Worm (Caenorhabditis elegans): ENCODE data around the gene set-21.

ce11 chrIV:4390438-4390894, at the start of gene set-21, which contains the start of gene rpl-7A:
- TF ChIP-seq nhr-237 (tag; optimal IDR thresholded peaks at IDR 0.05) (peak; percentile 66), nhr-28 (tag; optimal IDR thresholded peaks at IDR 0.05) (no peak), ceh-82 (tag; optimal IDR thresholded peaks at IDR 0.05) (peak; percentile 84 to 94 (median 90))

Measured in whole organism, L1 larva.